Worm (Caenorhabditis elegans) whole organism, L1 larva: ENCODE measurements around the gene F42C5.5.
"Not testable (repeated sequence)": the region's sequence is repeated elsewhere in the genome, so short reads cannot be mapped to it uniquely, and the experiment has no call there.

Source experiments
- ama-1 ChIP-seq: fragments of 150-350 bp; optimal IDR thresholded peaks from 2 replicates; lab custom pipeline; 2014
- elt-3 ChIP-seq, 6 experiments: fragments of 150-350 bp in 1 of 6; sonication (generic microtip); optimal IDR thresholded peaks; 2 replicates each; lab custom pipeline; 2017 to 2018; ENCODE audit warnings: missing biosample characterization in 6 of 6, missing genetic modification characterization in 6 of 6, inconsistent platforms in 1 of 6
- isw-1 ChIP-seq: fragments of 200-800 bp; sonication (Bioruptor generic); IDR thresholded peaks from 2 replicates; pipeline ENCODE4 v1.3.6; 2022; ENCODE audit warnings: missing genetic modification characterization, missing compliant biosample characterization
- jun-1 ChIP-seq: fragments of 150-350 bp; optimal IDR thresholded peaks from 2 replicates; lab custom pipeline; 2014; ENCODE audit warnings: missing biosample characterization, missing genetic modification reagents, missing genetic modification characterization
- lin-13 ChIP-seq: fragments of 150-350 bp; optimal IDR thresholded peaks from 2 replicates; lab custom pipeline; 2014; ENCODE audit warnings: missing biosample characterization, missing genetic modification reagents, missing genetic modification characterization
- nhr-12 ChIP-seq: sonication (generic microtip); optimal IDR thresholded peaks from 2 replicates; lab custom pipeline; 2017; ENCODE audit warnings: missing biosample characterization, missing genetic modification characterization
- nhr-20 ChIP-seq: sonication (generic microtip); optimal IDR thresholded peaks from 2 replicates; lab custom pipeline; 2016; ENCODE audit warnings: mild to moderate bottlenecking, missing genetic modification characterization, missing compliant biosample characterization
- nhr-76 ChIP-seq: sonication (generic microtip); optimal IDR thresholded peaks from 2 replicates; lab custom pipeline; 2017; ENCODE audit warnings: missing biosample characterization, missing genetic modification characterization
- snpc-4 ChIP-seq: fragments of 150-350 bp; optimal IDR thresholded peaks from 2 replicates; lab custom pipeline; 2014; ENCODE audit warnings: missing biosample characterization, missing genetic modification characterization
- sptf-1 ChIP-seq: fragments of 150-350 bp; optimal IDR thresholded peaks from 2 replicates; lab custom pipeline; 2014; ENCODE audit warnings: missing biosample characterization, missing genetic modification characterization
- sup-37 ChIP-seq: fragments of 200-800 bp; sonication (Bioruptor generic); optimal IDR thresholded peaks from 2 replicates; lab custom pipeline; 2018; ENCODE audit warnings: mild to moderate bottlenecking, missing genetic modification characterization, missing compliant biosample characterization

DNA sequence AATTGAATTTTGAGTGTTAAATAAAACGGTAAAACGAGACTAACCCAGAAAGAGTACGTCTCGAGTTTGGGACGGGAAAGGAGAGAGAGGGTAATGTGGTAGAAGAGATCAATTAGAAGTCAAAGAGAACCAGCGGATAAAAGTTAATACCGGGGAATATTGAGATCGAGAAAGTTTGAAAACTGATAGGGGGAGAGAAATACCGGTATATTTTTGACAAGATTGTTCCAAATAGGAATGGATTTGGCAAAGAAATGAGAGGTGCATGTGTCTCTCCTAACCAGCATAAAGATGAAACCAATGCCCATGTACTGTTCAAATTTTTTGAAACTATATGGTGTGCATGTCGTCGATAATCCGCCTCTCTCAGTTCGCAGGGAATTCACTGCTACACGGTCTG lies 39.3 kb downstream of the F42C5.5 start, which contains the start of gene C06E4.5:
- TF ChIP-seq snpc-4 (tag; lab: Kevin White, UChicago); nhr-12; jun-1 (tag; lab: Kevin White, UChicago); nhr-76; elt-3 (tag; optimal IDR thresholded peaks at IDR 0.05; lab: Kevin White, UChicago); lin-13 (GFP tag; lab: Kevin White, UChicago); nhr-20 (tag; lab: Kevin White, UChicago); sup-37 (GFP tag; lab: Kevin White, UChicago); isw-1 (GFP tag; lab: Robert Waterston, UW); sptf-1 (tag; lab: Kevin White, UChicago); ama-1 (lab: Kevin White, UChicago): not testable (repeated sequence)
